Fruit fly (Drosophila melanogaster) whole organism, pupa: ENCODE measurements around the gene Takl1.

ENCODE experiments used
- CG10348 ChIP-seq: fragments of 200-800 bp; sonication (Bioruptor generic); IDR thresholded peaks from 2 replicates; pipeline ENCODE4 v1.3.6; 2022; ENCODE audit warnings: missing biosample characterization, missing genetic modification characterization
- CG17806 ChIP-seq: fragments of 200-800 bp; sonication (Bioruptor generic); optimal IDR thresholded peaks from 2 replicates; lab custom pipeline; 2018; ENCODE audit warnings: missing biosample characterization, mild to moderate bottlenecking, missing genetic modification characterization, moderate library complexity
- CG34367 ChIP-seq: fragments of 200-800 bp; sonication (Bioruptor generic); optimal IDR thresholded peaks from 2 replicates; lab custom pipeline; 2018; ENCODE audit warnings: missing biosample characterization, mild to moderate bottlenecking, missing genetic modification characterization
- CG8159 ChIP-seq: fragments of 200-800 bp; sonication (Bioruptor generic); optimal IDR thresholded peaks from 3 replicates; lab custom pipeline; 2018; ENCODE audit warnings: missing biosample characterization, mild to moderate bottlenecking, missing genetic modification characterization, moderate library complexity
- CG8301 ChIP-seq: fragments of 200-800 bp; sonication (Bioruptor generic); optimal IDR thresholded peaks from 2 replicates; lab custom pipeline; 2018; ENCODE audit warnings: missing biosample characterization, mild to moderate bottlenecking, missing genetic modification characterization
- D1 ChIP-seq: fragments of 200-800 bp; sonication (Bioruptor generic); optimal IDR thresholded peaks from 2 replicates; lab custom pipeline; 2018; ENCODE audit warnings: missing biosample characterization, mild to moderate bottlenecking, missing genetic modification characterization, moderate library complexity
- EcR ChIP-seq: fragments of 200-800 bp; sonication (Bioruptor generic); optimal IDR thresholded peaks from 3 replicates; lab custom pipeline; 2019; ENCODE audit warnings: missing biosample characterization, missing genetic modification characterization, mild to moderate bottlenecking, moderate library complexity, missing genetic modification reagents
- Pif1B ChIP-seq: fragments of 200-800 bp; sonication (Bioruptor generic); optimal IDR thresholded peaks from 3 replicates; lab custom pipeline; 2016; ENCODE audit warnings: missing biosample characterization, missing genetic modification characterization
- Snoo ChIP-seq: fragments of 200-800 bp; sonication (Bioruptor generic); optimal IDR thresholded peaks from 3 replicates; lab custom pipeline; 2017; ENCODE audit warnings: missing biosample characterization, mild to moderate bottlenecking, missing genetic modification characterization, inconsistent platforms
- fd96Ca ChIP-seq: fragments of 200-800 bp; sonication (Bioruptor generic); IDR thresholded peaks from 3 replicates; pipeline ENCODE4 v1.3.6; 2022; ENCODE audit warnings: missing biosample characterization, missing genetic modification characterization
- gl ChIP-seq: fragments of 200-800 bp; sonication (Bioruptor generic); optimal IDR thresholded peaks from 2 replicates; lab custom pipeline; 2018; ENCODE audit warnings: missing biosample characterization, mild to moderate bottlenecking, missing genetic modification characterization
- rn ChIP-seq: fragments of 200-800 bp; sonication (Bioruptor generic); IDR thresholded peaks from 2 replicates; pipeline ENCODE4 v1.3.6; 2022; ENCODE audit warnings: missing biosample characterization, missing genetic modification characterization

DNA sequence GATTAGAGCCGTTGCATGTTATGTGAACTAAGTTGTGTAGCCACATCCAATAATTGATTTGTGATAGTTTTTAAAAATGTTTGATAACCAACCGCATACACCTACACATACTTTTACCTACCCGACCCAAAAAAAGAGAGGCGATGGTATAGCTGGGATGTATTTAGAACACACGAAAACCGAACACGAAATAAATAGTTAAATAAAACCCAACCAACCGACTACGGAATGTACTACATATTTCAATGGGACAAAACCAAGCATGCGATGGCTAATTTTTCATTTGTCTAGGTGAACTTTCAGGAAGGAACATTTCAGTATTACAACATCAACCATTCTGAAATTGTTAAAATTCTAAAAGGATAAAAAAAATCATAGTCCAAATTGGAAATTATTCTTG lies 16.0 kb downstream of the Takl1 start, which contains the start of gene Syp:
- TF ChIP-seq fd96Ca (GFP tag; lab: Robert Waterston, UW) (no peak), CG8301 (tag; lab: Kevin White, UChicago) (no peak), CG10348 (GFP tag; lab: Robert Waterston, UW) (no peak), Pif1B (no peak), EcR (no peak), CG8159 (no peak), CG34367 (no peak), CG17806 (tag; lab: Kevin White, UChicago) (no peak), Snoo (tag; lab: Kevin White, UChicago) (no peak), D1 (tag; lab: Kevin White, UChicago) (no peak), rn (GFP tag; lab: Robert Waterston, UW) (no peak), gl (tag; lab: Kevin White, UChicago) (no peak)
